Worm (Caenorhabditis elegans): ENCODE measurements around the gene srh-177.

- no peak for TF ChIP-seq unc-62 (GFP tag; optimal IDR thresholded peaks at IDR 0.05)
- TF ChIP-seq snpc-4 (GFP tag; optimal IDR thresholded peaks at IDR 0.05), result no peak
- no peak for TF ChIP-seq snpc-4 (tag; optimal IDR thresholded peaks at IDR 0.05)
- no peak for TF ChIP-seq xnd-1 (tag; optimal IDR thresholded peaks at IDR 0.05)
- no peak for TF ChIP-seq rec-8 (tag; optimal IDR thresholded peaks at IDR 0.05)
- no peak for TF ChIP-seq attf-6 (GFP tag; IDR thresholded peaks at IDR 0.05)
- TF ChIP-seq lir-1 (GFP tag; conservative IDR thresholded peaks at IDR 0.05), result no peak
- TF ChIP-seq ztf-28 (GFP tag; IDR thresholded peaks at IDR 0.05), result no peak
- no peak for TF ChIP-seq ama-1 (optimal IDR thresholded peaks at IDR 0.05)
- TF ChIP-seq ama-1 (GFP tag; optimal IDR thresholded peaks at IDR 0.05), result no peak
Measured at ce11 chrV:20417809-20418208, 48.8 kb upstream of the srh-177 start.

Data from whole organism, young adult.